Worm (Caenorhabditis elegans): ENCODE results near the gene rpl-12.

rpl-12 gene

DNA sequence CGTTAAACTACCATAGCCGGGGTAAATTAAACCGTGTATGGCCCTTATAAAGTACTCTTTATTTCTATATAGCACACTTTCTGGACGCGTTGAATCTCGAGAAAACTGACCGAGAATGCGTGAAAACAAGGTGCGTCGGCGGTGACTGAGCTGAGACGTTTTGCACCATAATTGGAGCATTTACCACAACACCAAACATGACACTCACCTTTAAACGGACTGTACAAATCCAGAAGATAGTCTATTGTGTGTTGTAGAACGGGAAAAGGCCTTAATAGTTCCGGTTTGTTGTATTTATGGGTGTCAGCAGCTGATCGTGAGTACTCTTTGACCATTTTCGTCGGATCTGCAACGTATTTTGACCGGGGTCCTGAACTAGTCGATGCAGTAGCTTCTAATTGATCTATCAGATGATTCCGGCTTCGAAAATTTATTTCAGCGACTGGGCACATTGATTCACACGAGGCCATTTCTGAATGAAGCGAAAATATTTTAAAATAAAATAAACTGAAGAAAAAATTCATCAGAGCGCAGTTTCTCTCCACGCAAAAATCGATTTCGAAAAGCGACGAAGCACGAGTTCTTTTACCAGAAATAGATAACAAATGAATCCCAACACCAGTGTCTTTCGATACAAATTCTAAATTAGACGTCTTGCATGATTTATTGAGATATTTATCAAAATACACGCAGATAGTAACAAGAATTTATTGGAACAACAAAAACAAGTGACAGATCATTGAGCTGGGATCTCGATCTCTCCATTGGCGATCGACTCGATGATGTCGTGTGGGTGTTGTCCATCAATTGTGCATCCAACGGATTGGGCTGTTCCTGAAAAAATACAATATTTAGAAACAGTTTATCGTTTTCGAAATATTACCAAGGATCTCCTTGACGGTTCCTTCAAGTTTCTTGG is 1.2 kb downstream of the rpl-12 start, which contains the start of gene tag-115 (continued):
- TF ChIP-seq fkh-10 (GFP tag; optimal IDR thresholded peaks at IDR 0.05): no peak
- TF ChIP-seq ama-1 (optimal IDR thresholded peaks at IDR 0.05): peak; percentile 70
- peak; percentile 23 for TF ChIP-seq lin-13 (GFP tag; optimal IDR thresholded peaks at IDR 0.05)
- TF ChIP-seq daf-12 (tag; optimal IDR thresholded peaks at IDR 0.05): no peak
- peak; percentile 75 for TF ChIP-seq unc-130 (GFP tag; optimal IDR thresholded peaks at IDR 0.05)
- peak; percentile 61 for TF ChIP-seq mes-2 (tag; optimal IDR thresholded peaks at IDR 0.05; ENCODE audit: poor library complexity, severe bottlenecking)
- TF ChIP-seq rbr-2 (tag; optimal IDR thresholded peaks at IDR 0.05): no peak
- TF ChIP-seq nhr-25 (tag; optimal IDR thresholded peaks at IDR 0.05; ENCODE audit: borderline replicate concordance, insufficient read depth): peak; percentile 9
- TF ChIP-seq daf-19 (GFP tag; conservative IDR thresholded peaks at IDR 0.05): 0 out of 2 replicates have a peak, but pooled peaks have one; percentile 57
- TF ChIP-seq duxl-1 (tag; optimal IDR thresholded peaks at IDR 0.05; ENCODE audit: poor library complexity): peak; percentile 56
- TF ChIP-seq lin-38 (GFP tag; IDR thresholded peaks at IDR 0.05): peak; percentile 85
- TF ChIP-seq zip-11 (GFP tag; IDR thresholded peaks at IDR 0.05): no peak
- peak in 1 of 2 experiments; percentile 66 for TF ChIP-seq lsy-2 (tag; optimal IDR thresholded peaks at IDR 0.05)
- TF ChIP-seq pha-4 (GFP tag; IDR thresholded peaks at IDR 0.05): peak; percentile 71; the same call in 1 of the 2 replicates
- no peak for TF ChIP-seq pha-4 (tag; optimal IDR thresholded peaks at IDR 0.05)
- TF ChIP-seq F44E2.7 (GFP tag; IDR thresholded peaks at IDR 0.05): peak; percentile 16; the same call in 1 of the 2 replicates
- 0 out of 2 replicates have a peak, but pooled peaks have one; percentile 23 for TF ChIP-seq lim-7 (GFP tag; IDR thresholded peaks at IDR 0.05)
- TF ChIP-seq mxl-2 (GFP tag; conservative IDR thresholded peaks at IDR 0.05): no peak
- TF ChIP-seq Y75B8A.6 (GFP tag; IDR thresholded peaks at IDR 0.05): 0 out of 2 replicates have a peak, but pooled peaks have one; percentile 34
- TF ChIP-seq lin-1 (GFP tag; IDR thresholded peaks at IDR 0.05): peak; percentile 53; the same call in 1 of the 2 replicates
- TF ChIP-seq skn-1 (tag; optimal IDR thresholded peaks at IDR 0.05): no peak
- TF ChIP-seq Y48G9A.11 (GFP tag; IDR thresholded peaks at IDR 0.05): peak; percentile 50; the same call in 1 of the 2 replicates
- peak; percentile 39 for TF ChIP-seq dve-1 (tag; optimal IDR thresholded peaks at IDR 0.05; ENCODE audit: insufficient read depth)

DNA sequence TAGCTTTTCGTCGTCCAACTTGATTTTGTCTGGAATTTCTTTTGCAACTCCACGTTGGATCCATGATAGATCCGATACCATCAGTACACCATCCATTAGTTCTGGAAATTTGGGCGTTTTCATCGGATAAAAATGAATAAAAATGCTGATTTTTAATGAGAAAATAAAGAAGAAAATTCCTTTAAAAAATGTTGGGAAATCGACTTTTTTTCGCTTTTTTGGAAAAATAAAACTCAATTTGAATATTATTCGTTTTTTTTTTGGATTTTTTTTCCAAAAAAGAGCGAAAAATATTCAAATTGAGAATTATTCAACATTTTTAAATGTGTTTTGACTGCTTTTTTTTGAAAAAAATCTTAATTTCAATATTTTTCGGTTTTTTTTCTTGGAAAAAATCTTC is 4.0 kb downstream of the rpl-12 start, which contains the start of gene pwp-1:
Gene pwp-1 (minus strand): TSS at position 101 of the 400 bp plus-strand sequence.
- no peak for TF ChIP-seq R02D3.7 (tag; optimal IDR thresholded peaks at IDR 0.05)
- TF ChIP-seq lsy-2 (tag; optimal IDR thresholded peaks at IDR 0.05): no peak
- TF ChIP-seq nhr-11 (tag; optimal IDR thresholded peaks at IDR 0.05): no peak
- no peak for TF ChIP-seq unc-130 (GFP tag; optimal IDR thresholded peaks at IDR 0.05)
- no peak for TF ChIP-seq unc-62 (GFP tag; optimal IDR thresholded peaks at IDR 0.05 in 1 of 2)
- no peak for TF ChIP-seq unc-62 (tag; optimal IDR thresholded peaks at IDR 0.05)
- TF ChIP-seq nhr-76 (tag; optimal IDR thresholded peaks at IDR 0.05): no peak
- TF ChIP-seq pha-4 (GFP tag; IDR thresholded peaks at IDR 0.05): no peak
- no peak for TF ChIP-seq pha-4 (tag; optimal IDR thresholded peaks at IDR 0.05)

DNA sequence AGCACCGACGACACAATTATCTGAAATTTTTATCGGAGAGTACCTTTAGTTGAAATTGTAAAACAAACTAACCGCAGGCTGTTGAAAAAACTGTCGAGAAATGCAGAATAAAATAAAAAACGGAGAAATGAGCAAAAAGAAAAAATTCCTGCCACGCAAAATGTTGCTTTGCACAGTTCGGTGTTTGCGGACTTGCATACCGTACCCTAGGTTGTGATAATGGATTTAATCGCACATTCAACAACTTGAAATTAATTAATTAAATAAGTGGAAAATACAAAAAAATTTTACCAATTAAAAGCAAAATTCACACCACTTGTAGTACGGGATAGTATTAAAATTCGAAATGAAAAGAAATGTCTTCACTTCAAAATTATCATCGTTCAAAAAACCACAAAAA is 9.1 kb downstream of the rpl-12 start:
- TF ChIP-seq lin-39 (tag; optimal IDR thresholded peaks at IDR 0.05): no peak
- no peak for TF ChIP-seq set-16 (GFP tag; IDR thresholded peaks at IDR 0.05)
- no peak for TF ChIP-seq dmd-8 (GFP tag; IDR thresholded peaks at IDR 0.05)
- no peak for TF ChIP-seq mdl-1 (tag; optimal IDR thresholded peaks at IDR 0.05)
- TF ChIP-seq zfp-3 (GFP tag; conservative IDR thresholded peaks at IDR 0.05): no peak
- no peak for TF ChIP-seq daf-8 (GFP tag; IDR thresholded peaks at IDR 0.05)
- TF ChIP-seq F37D6.2 (tag; optimal IDR thresholded peaks at IDR 0.05): no peak
- peak; percentile 82 to 98 for TF ChIP-seq lsy-2 (tag; optimal IDR thresholded peaks at IDR 0.05)
- TF ChIP-seq nhr-25 (tag; optimal IDR thresholded peaks at IDR 0.05; ENCODE audit: borderline replicate concordance, insufficient read depth): no peak
- TF ChIP-seq spr-3 (GFP tag; optimal IDR thresholded peaks at IDR 0.05): no peak
- TF ChIP-seq lin-1 (GFP tag; IDR thresholded peaks at IDR 0.05): no peak
- no peak for TF ChIP-seq pha-4 (GFP tag; IDR thresholded peaks at IDR 0.05)
- peak; percentile 47 for TF ChIP-seq pha-4 (tag; optimal IDR thresholded peaks at IDR 0.05)
- TF ChIP-seq saeg-2 (GFP tag; IDR thresholded peaks at IDR 0.05): no peak
- no peak for TF ChIP-seq daf-12 (tag; optimal IDR thresholded peaks at IDR 0.05)
- no peak for TF ChIP-seq T26A8.4 (GFP tag; IDR thresholded peaks at IDR 0.05)
- no peak for TF ChIP-seq ceh-62 (tag; optimal IDR thresholded peaks at IDR 0.05)
- TF ChIP-seq ceh-28 (tag; optimal IDR thresholded peaks at IDR 0.05): no peak
- no peak for TF ChIP-seq unc-130 (GFP tag; optimal IDR thresholded peaks at IDR 0.05)
- no peak for TF ChIP-seq duxl-1 (tag; optimal IDR thresholded peaks at IDR 0.05; ENCODE audit: poor library complexity)
- TF ChIP-seq nhr-11 (tag; optimal IDR thresholded peaks at IDR 0.05): no peak
- TF ChIP-seq nhr-10 (tag; optimal IDR thresholded peaks at IDR 0.05): no peak
- TF ChIP-seq zip-2 (tag; optimal IDR thresholded peaks at IDR 0.05): no peak
- TF ChIP-seq jun-1 (tag; optimal IDR thresholded peaks at IDR 0.05): no peak
- TF ChIP-seq ztf-11 (tag; optimal IDR thresholded peaks at IDR 0.05): no peak
- no peak for TF ChIP-seq php-3 (GFP tag; IDR thresholded peaks at IDR 0.05)

Measured in whole organism, L4 larva.